Worm (Caenorhabditis elegans): ENCODE measurements around the gene coel-1.

- TF ChIP-seq T22C8.4 (GFP tag; IDR thresholded peaks at IDR 0.05): no peak
- TF ChIP-seq cog-1 (tag; optimal IDR thresholded peaks at IDR 0.05): no peak
These were observed 29.5 kb downstream of the coel-1 start for ce11 chrX:4294957-4295356.
